Fruit fly (Drosophila melanogaster): ENCODE data around the gene lmgB.
A peak's percentile ranks its signal among the peaks of the same experiment; 100 is the strongest.

The lmgB gene

dm6 chr2L:8553789-8554626, 25.6 kb upstream of the lmgB start (continued):
- no peak for TF ChIP-seq Adf1 (GFP tag; IDR thresholded peaks at IDR 0.05)
- no peak for TF ChIP-seq hbn (GFP tag; IDR thresholded peaks at IDR 0.05; ENCODE audit: partially characterized antibody)
- no peak for TF ChIP-seq trem (tag; optimal IDR thresholded peaks at IDR 0.05)
- no peak for TF ChIP-seq CG30020 (tag; optimal IDR thresholded peaks at IDR 0.05)
- no peak for TF ChIP-seq fru (optimal IDR thresholded peaks at IDR 0.05)
- TF ChIP-seq pum (GFP tag; optimal IDR thresholded peaks at IDR 0.05), result peak; percentile 20
- no peak for TF ChIP-seq cato (GFP tag; optimal IDR thresholded peaks at IDR 0.05; ENCODE audit: borderline replicate concordance)
- no peak for TF ChIP-seq CG15514 (GFP tag; optimal IDR thresholded peaks at IDR 0.05)
- TF ChIP-seq ato (GFP tag; IDR thresholded peaks at IDR 0.05; ENCODE audit: partially characterized antibody), result no peak
- TF ChIP-seq wek (GFP tag; optimal IDR thresholded peaks at IDR 0.05), result no peak
- peak; percentile 35 for TF ChIP-seq Asciz (GFP tag; optimal IDR thresholded peaks at IDR 0.05)
- TF ChIP-seq Xbp1 (GFP tag; optimal IDR thresholded peaks at IDR 0.05), result peak; percentile 32
- TF ChIP-seq Taf1 (GFP tag; IDR thresholded peaks at IDR 0.05), result no peak; the same call in 1 of the 2 replicates
- TF ChIP-seq repo (GFP tag; optimal IDR thresholded peaks at IDR 0.05), result no peak
- no peak for TF ChIP-seq CG6272 (GFP tag; IDR thresholded peaks at IDR 0.05)
- TF ChIP-seq da (GFP tag; optimal IDR thresholded peaks at IDR 0.05), result no peak
- no peak for TF ChIP-seq CG13894 (tag; optimal IDR thresholded peaks at IDR 0.05)
- no peak for TF ChIP-seq CG1647 (GFP tag; optimal IDR thresholded peaks at IDR 0.05)
- TF ChIP-seq CG16863 (GFP tag; optimal IDR thresholded peaks at IDR 0.05), result peak; percentile 50
- TF ChIP-seq CG31441 (GFP tag; IDR thresholded peaks at IDR 0.05), result peak; percentile 40; the same call in 1 of the 2 replicates
- no peak for TF ChIP-seq dm (GFP tag; optimal IDR thresholded peaks at IDR 0.05)
- TF ChIP-seq D19B (GFP tag; optimal IDR thresholded peaks at IDR 0.05), result no peak
- TF ChIP-seq seq (GFP tag; IDR thresholded peaks at IDR 0.05), result 0 out of 2 replicates have a peak, but pooled peaks have one; percentile 27
- TF ChIP-seq gem (tag; optimal IDR thresholded peaks at IDR 0.05), result peak; percentile 66
- TF ChIP-seq CG6689 (GFP tag; IDR thresholded peaks at IDR 0.05), result peak; percentile 3; the same call in 1 of the 2 replicates
- TF ChIP-seq Side (GFP tag; optimal IDR thresholded peaks at IDR 0.05), result peak; percentile 51
- no peak for TF ChIP-seq crp (GFP tag; optimal IDR thresholded peaks at IDR 0.05)
- TF ChIP-seq dati (GFP tag; IDR thresholded peaks at IDR 0.05), result no peak
- TF ChIP-seq Ptx1 (GFP tag; IDR thresholded peaks at IDR 0.05), result 0 out of 2 replicates have a peak, but pooled peaks have one; percentile 14
- no peak for TF ChIP-seq tna (GFP tag; IDR thresholded peaks at IDR 0.05; ENCODE audit: partially characterized antibody)
- no peak for TF ChIP-seq Dad (GFP tag; optimal IDR thresholded peaks at IDR 0.05)
- no peak for TF ChIP-seq CG16813 (GFP tag; IDR thresholded peaks at IDR 0.05; ENCODE audit: partially characterized antibody)
- no peak for TF ChIP-seq MESR4 (GFP tag; optimal IDR thresholded peaks at IDR 0.05)
- peak; percentile 48 for TF ChIP-seq CG12236 (GFP tag; optimal IDR thresholded peaks at IDR 0.05)
- TF ChIP-seq CG7963 (GFP tag; IDR thresholded peaks at IDR 0.05; ENCODE audit: partially characterized antibody), result no peak
- TF ChIP-seq CG4282 (GFP tag; optimal IDR thresholded peaks at IDR 0.05), result no peak
- TF ChIP-seq sqz (GFP tag; optimal IDR thresholded peaks at IDR 0.05), result peak; percentile 62
- no peak for TF ChIP-seq Elba2 (GFP tag; optimal IDR thresholded peaks at IDR 0.05)
- TF ChIP-seq CG17829 (tag; optimal IDR thresholded peaks at IDR 0.05), result peak; percentile 56
- no peak for TF ChIP-seq ham (GFP tag; IDR thresholded peaks at IDR 0.05)
- no peak for TF ChIP-seq luna (GFP tag; optimal IDR thresholded peaks at IDR 0.05)
- peak; percentile 56; the same call in 2 of the 3 replicates for TF ChIP-seq CG17361 (GFP tag; IDR thresholded peaks at IDR 0.05)
- no peak for TF ChIP-seq CG17568 (GFP tag; optimal IDR thresholded peaks at IDR 0.05)
- TF ChIP-seq pros (GFP tag; optimal IDR thresholded peaks at IDR 0.05), result peak; percentile 42
- peak; percentile 80 for TF ChIP-seq vvl (GFP tag; IDR thresholded peaks at IDR 0.05)
- TF ChIP-seq CG12744 (GFP tag; optimal IDR thresholded peaks at IDR 0.05), result no peak
- no peak for TF ChIP-seq Opbp (GFP tag; IDR thresholded peaks at IDR 0.05; ENCODE audit: partially characterized antibody)
- peak; percentile 85 for TF ChIP-seq Med (GFP tag)
- TF ChIP-seq CG5245 (GFP tag; optimal IDR thresholded peaks at IDR 0.05), result no peak
